Fruit fly (Drosophila melanogaster): ENCODE measurements around the gene CG14050.

Gene CG14050

dm6 chrX:2317347-2317832 lies 8.6 kb downstream of the CG14050 start (continued):
- TF ChIP-seq sqz (GFP tag; optimal IDR thresholded peaks at IDR 0.05): peak; percentile 92
- TF ChIP-seq nerfin-2 (GFP tag; IDR thresholded peaks at IDR 0.05; ENCODE audit: partially characterized antibody): no peak
- TF ChIP-seq Dip3 (GFP tag; optimal IDR thresholded peaks at IDR 0.05): no peak
- no peak for TF ChIP-seq wor (GFP tag; IDR thresholded peaks at IDR 0.05)
- TF ChIP-seq Myb (GFP tag; optimal IDR thresholded peaks at IDR 0.05): no peak
- no peak for TF ChIP-seq CG8089 (GFP tag; optimal IDR thresholded peaks at IDR 0.05)
- no peak for TF ChIP-seq Lpt (GFP tag; optimal IDR thresholded peaks at IDR 0.05)
- TF ChIP-seq CG17385 (GFP tag; optimal IDR thresholded peaks at IDR 0.05): peak; percentile 73
- no peak for TF ChIP-seq Bteb2 (GFP tag; optimal IDR thresholded peaks at IDR 0.05)
- TF ChIP-seq pita (GFP tag; optimal IDR thresholded peaks at IDR 0.05): no peak
- TF ChIP-seq vnd (GFP tag; IDR thresholded peaks at IDR 0.05; ENCODE audit: partially characterized antibody): no peak
- peak; percentile 28; the same call in 1 of the 2 replicates for TF ChIP-seq sob (GFP tag; IDR thresholded peaks at IDR 0.05)
- no peak for TF ChIP-seq ham (GFP tag; IDR thresholded peaks at IDR 0.05)
- TF ChIP-seq tin (GFP tag; optimal IDR thresholded peaks at IDR 0.05): no peak
- no peak for TF ChIP-seq zfh1 (GFP tag; IDR thresholded peaks at IDR 0.05)
- TF ChIP-seq Dll (GFP tag; IDR thresholded peaks at IDR 0.05; ENCODE audit: partially characterized antibody): peak; percentile 23; the same call in 1 of the 4 replicates
- TF ChIP-seq CG7357 (GFP tag; IDR thresholded peaks at IDR 0.05): no peak

dm6 chrX:2308403-2308965 lies 17.5 kb downstream of the CG14050 start:
- TF ChIP-seq HHEX (GFP tag; optimal IDR thresholded peaks at IDR 0.05): no peak
- peak; percentile 61 for TF ChIP-seq ac (GFP tag; optimal IDR thresholded peaks at IDR 0.05)
- peak; percentile 32 for TF ChIP-seq cg (GFP tag; optimal IDR thresholded peaks at IDR 0.05)
- TF ChIP-seq CG8290 (GFP tag; optimal IDR thresholded peaks at IDR 0.05): no peak
- TF ChIP-seq CG8290 (tag; optimal IDR thresholded peaks at IDR 0.05): peak in 1 of 2 experiments; percentile 22
- TF ChIP-seq tll (GFP tag; optimal IDR thresholded peaks at IDR 0.05): no peak
- no peak for TF ChIP-seq Mes4 (GFP tag; optimal IDR thresholded peaks at IDR 0.05)
- peak; percentile 77 for TF ChIP-seq crol (GFP tag; IDR thresholded peaks at IDR 0.05)
- TF ChIP-seq Myb (GFP tag; optimal IDR thresholded peaks at IDR 0.05): no peak
- peak; percentile 18 for TF ChIP-seq Med (GFP tag)
- no peak for TF ChIP-seq CG13296 (GFP tag; optimal IDR thresholded peaks at IDR 0.05)
- no peak for TF ChIP-seq Fer2 (tag; optimal IDR thresholded peaks at IDR 0.05)
- peak; percentile 15; the same call in 1 of the 3 replicates for TF ChIP-seq ci (GFP tag; IDR thresholded peaks at IDR 0.05)
- no peak for TF ChIP-seq Ssrp (tag; optimal IDR thresholded peaks at IDR 0.05)
- TF ChIP-seq sc (optimal IDR thresholded peaks at IDR 0.05): no peak
- no peak for TF ChIP-seq sc (GFP tag; optimal IDR thresholded peaks at IDR 0.05)
- TF ChIP-seq Dfd (GFP tag; optimal IDR thresholded peaks at IDR 0.05): no peak
- TF ChIP-seq CG11696 (GFP tag; IDR thresholded peaks at IDR 0.05): peak; percentile 72; the same call in 1 of the 2 replicates

- no peak for TF ChIP-seq CTCF (GFP tag; optimal IDR thresholded peaks at IDR 0.05)
- no peak for TF ChIP-seq az2 (GFP tag; optimal IDR thresholded peaks at IDR 0.05)
- TF ChIP-seq crol (GFP tag; IDR thresholded peaks at IDR 0.05): peak; percentile 95
- TF ChIP-seq croc (GFP tag; conservative IDR thresholded peaks at IDR 0.05): no peak
- TF ChIP-seq CG12391 (tag; optimal IDR thresholded peaks at IDR 0.05): no peak
- no peak for TF ChIP-seq dmrt99B (tag; optimal IDR thresholded peaks at IDR 0.05)
- peak; percentile 80 for TF ChIP-seq CG10321 (GFP tag; IDR thresholded peaks at IDR 0.05)
- no peak for TF ChIP-seq Antp (GFP tag; optimal IDR thresholded peaks at IDR 0.05)
- no peak for TF ChIP-seq run (tag; optimal IDR thresholded peaks at IDR 0.05)
- TF ChIP-seq CG12942 (GFP tag; optimal IDR thresholded peaks at IDR 0.05): no peak
- TF ChIP-seq cad (GFP tag; optimal IDR thresholded peaks at IDR 0.05): peak; percentile 67
- TF ChIP-seq wek (GFP tag; optimal IDR thresholded peaks at IDR 0.05): no peak
- TF ChIP-seq wdn (GFP tag; IDR thresholded peaks at IDR 0.05): no peak
- TF ChIP-seq Atf3 (GFP tag; optimal IDR thresholded peaks at IDR 0.05): no peak
- TF ChIP-seq CG3065 (GFP tag; optimal IDR thresholded peaks at IDR 0.05): no peak
- no peak for TF ChIP-seq Jarid2 (GFP tag; optimal IDR thresholded peaks at IDR 0.05)
- TF ChIP-seq row (GFP tag; IDR thresholded peaks at IDR 0.05): peak; percentile 43; the same call in 1 of the 3 replicates
- TF ChIP-seq abd-A (tag; optimal IDR thresholded peaks at IDR 0.05): peak; percentile 61
Measured at dm6 chrX:2307564-2307963, 18.5 kb downstream of the CG14050 start.
